Fruit fly (Drosophila melanogaster): ENCODE measurements around the gene Cad87A.

- peak; percentile 79 for TF ChIP-seq CG30431 (GFP tag; optimal IDR thresholded peaks at IDR 0.05)
- peak; percentile 51 for TF ChIP-seq Mad (GFP tag; optimal IDR thresholded peaks at IDR 0.05)
- no peak for TF ChIP-seq seq (GFP tag; IDR thresholded peaks at IDR 0.05)
- TF ChIP-seq CG15479 (GFP tag; optimal IDR thresholded peaks at IDR 0.05): no peak
- TF ChIP-seq zen (tag; optimal IDR thresholded peaks at IDR 0.05): peak; percentile 55
- peak; percentile 30; the same call in 1 of the 2 replicates for TF ChIP-seq bbx (GFP tag; IDR thresholded peaks at IDR 0.05; ENCODE audit: partially characterized antibody)
- TF ChIP-seq pros (GFP tag; optimal IDR thresholded peaks at IDR 0.05): peak; percentile 40
- peak; percentile 41 for TF ChIP-seq lilli (GFP tag; optimal IDR thresholded peaks at IDR 0.05)
- peak in 1 of 2 experiments; percentile 90 for TF ChIP-seq Eip74EF (GFP tag; optimal IDR thresholded peaks at IDR 0.05)
- TF ChIP-seq Awh (GFP tag; IDR thresholded peaks at IDR 0.05): peak; percentile 60; the same call in 1 of the 2 replicates
- peak; percentile 74 for TF ChIP-seq CG17385 (GFP tag; optimal IDR thresholded peaks at IDR 0.05)
- peak; percentile 91 for TF ChIP-seq Oli (tag; optimal IDR thresholded peaks at IDR 0.05)
- no peak for TF ChIP-seq z (GFP tag; IDR thresholded peaks at IDR 0.05)
- peak; percentile 88 for TF ChIP-seq nerfin-1 (tag; optimal IDR thresholded peaks at IDR 0.05)
Measured at dm6 chr3R:11850917-11851897, 97.7 kb downstream of the Cad87A start.

Data from whole organism, embryonic.